Worm (Caenorhabditis elegans) whole organism, young adult: ENCODE measurements around the gene str-233.

ENCODE experiments used
- C17E4.6 ChIP-seq: fragments of 200-800 bp; sonication (Bioruptor generic); IDR thresholded peaks from 2 replicates; pipeline ENCODE4 v1.3.6; 2022; ENCODE audit warnings: missing genetic modification reagents, missing genetic modification characterization, missing compliant biosample characterization
- F10E7.11 ChIP-seq: sonication (generic microtip); optimal IDR thresholded peaks from 2 replicates; lab custom pipeline; 2017; ENCODE audit warnings: mild to moderate bottlenecking, missing genetic modification characterization, moderate library complexity, missing compliant biosample characterization
- F33H1.4 ChIP-seq: fragments of 200-800 bp; sonication (Bioruptor generic); IDR thresholded peaks from 2 replicates; pipeline ENCODE4 v1.3.6; 2022; ENCODE audit warnings: missing genetic modification reagents, missing genetic modification characterization, missing compliant biosample characterization
- F37B4.10 ChIP-seq: fragments of 200-800 bp; sonication (Bioruptor generic); IDR thresholded peaks from 2 replicates; pipeline ENCODE4 v1.3.6; 2022; ENCODE audit warnings: missing genetic modification characterization, missing compliant biosample characterization
- T07F8.4 ChIP-seq: sonication (generic microtip); optimal IDR thresholded peaks from 2 replicates; lab custom pipeline; 2016; ENCODE audit warnings: mild to moderate bottlenecking, missing genetic modification characterization, moderate library complexity, missing compliant biosample characterization
- ZK185.1 ChIP-seq: sonication (generic microtip); optimal IDR thresholded peaks from 2 replicates; lab custom pipeline; 2016; ENCODE audit warnings: mild to moderate bottlenecking, missing genetic modification characterization, missing compliant biosample characterization; ENCODE audit not compliant: poor library complexity, severe bottlenecking
- akir-1 ChIP-seq: fragments of 200-800 bp; sonication (Bioruptor generic); optimal IDR thresholded peaks from 2 replicates; lab custom pipeline; 2018; ENCODE audit warnings: mild to moderate bottlenecking, missing genetic modification characterization, moderate library complexity, missing compliant biosample characterization
- bed-2 ChIP-seq: fragments of 200-800 bp; sonication (Bioruptor generic); IDR thresholded peaks from 2 replicates; pipeline ENCODE4 v1.3.6; 2022; ENCODE audit warnings: missing genetic modification reagents, missing genetic modification characterization, missing compliant biosample characterization
- ceh-27 ChIP-seq: fragments of 200-800 bp; sonication (Bioruptor generic); optimal IDR thresholded peaks from 2 replicates; lab custom pipeline; 2018; ENCODE audit warnings: mild to moderate bottlenecking, missing genetic modification characterization, moderate library complexity, missing compliant biosample characterization
- ceh-58 ChIP-seq: fragments of 200-800 bp; sonication (Bioruptor generic); IDR thresholded peaks from 2 replicates; pipeline ENCODE4 v1.3.6; 2022; ENCODE audit warnings: missing genetic modification characterization, missing compliant biosample characterization
- ceh-79 ChIP-seq: sonication (generic microtip); optimal IDR thresholded peaks from 2 replicates; lab custom pipeline; 2017; ENCODE audit warnings: mild to moderate bottlenecking, missing genetic modification characterization, missing compliant biosample characterization
- ceh-91 ChIP-seq: fragments of 200-800 bp; sonication (Bioruptor generic); IDR thresholded peaks from 2 replicates; pipeline ENCODE4 v1.3.6; 2022; ENCODE audit warnings: missing genetic modification reagents, missing genetic modification characterization, missing compliant biosample characterization
- dox-1 ChIP-seq: fragments of 200-800 bp; sonication (Bioruptor generic); IDR thresholded peaks from 2 replicates; pipeline ENCODE4 v1.3.6; 2022; ENCODE audit warnings: missing genetic modification reagents, missing genetic modification characterization, missing compliant biosample characterization
- dpl-1 ChIP-seq: fragments of 150-350 bp; optimal IDR thresholded peaks from 2 replicates; lab custom pipeline; 2014; ENCODE audit warnings: missing biosample characterization, missing genetic modification reagents, missing genetic modification characterization
- efl-1 ChIP-seq: fragments of 150-350 bp; optimal IDR thresholded peaks from 2 replicates; lab custom pipeline; 2014; ENCODE audit warnings: missing biosample characterization, missing genetic modification reagents, missing genetic modification characterization
- egl-44 ChIP-seq: fragments of 200-800 bp; sonication (Bioruptor generic); IDR thresholded peaks from 2 replicates; pipeline ENCODE4 v1.3.6; 2022; ENCODE audit warnings: missing genetic modification reagents, missing genetic modification characterization, missing compliant biosample characterization
- ekl-4 ChIP-seq: fragments of 200-800 bp; sonication (Bioruptor generic); IDR thresholded peaks from 2 replicates; pipeline ENCODE4 v1.3.6; 2022; ENCODE audit warnings: missing genetic modification reagents, missing genetic modification characterization, missing compliant biosample characterization
- ets-4 ChIP-seq: fragments of 200-800 bp; sonication (Bioruptor generic); optimal IDR thresholded peaks from 2 replicates; lab custom pipeline; 2018; ENCODE audit warnings: mild to moderate bottlenecking, missing genetic modification characterization, missing compliant biosample characterization
- gei-17 ChIP-seq: fragments of 200-800 bp; sonication (Bioruptor generic); optimal IDR thresholded peaks from 2 replicates; lab custom pipeline; 2018; ENCODE audit warnings: mild to moderate bottlenecking, missing genetic modification characterization, missing compliant biosample characterization
- hlh-12 ChIP-seq: sonication (generic microtip); optimal IDR thresholded peaks from 2 replicates; lab custom pipeline; 2016; ENCODE audit warnings: missing genetic modification characterization, missing compliant biosample characterization
- hmg-20 ChIP-seq: fragments of 200-800 bp; sonication (Bioruptor generic); IDR thresholded peaks from 2 replicates; pipeline ENCODE4 v1.3.6; 2022; ENCODE audit warnings: missing genetic modification reagents, missing genetic modification characterization, missing compliant biosample characterization
- hrde-1 ChIP-seq: sonication (generic microtip); optimal IDR thresholded peaks from 2 replicates; lab custom pipeline; 2016; ENCODE audit warnings: missing genetic modification characterization, mild to moderate bottlenecking, missing compliant biosample characterization, moderate library complexity, missing genotype, missing genetic modification reagents, borderline replicate concordance
- hsf-1 ChIP-seq: fragments of 200-800 bp; sonication (Bioruptor generic); IDR thresholded peaks from 2 replicates; pipeline ENCODE4 v1.3.6; 2022; ENCODE audit warnings: missing genetic modification reagents, missing genetic modification characterization, missing compliant biosample characterization
- lin-35 ChIP-seq, 3 experiments: fragments of 150-350 bp in 2 of 3; sonication (generic microtip) in 1 of 3; optimal IDR thresholded peaks; 2 replicates each; lab custom pipeline; 2014 to 2018; ENCODE audit warnings: missing biosample characterization in 3 of 3, missing genetic modification characterization in 3 of 3, missing genetic modification reagents in 3 of 3
- lin-54 ChIP-seq: fragments of 200-800 bp; sonication (Bioruptor generic); optimal IDR thresholded peaks from 2 replicates; lab custom pipeline; 2018; ENCODE audit warnings: mild to moderate bottlenecking, missing genetic modification characterization, missing compliant biosample characterization
- lsl-1 ChIP-seq: fragments of 200-800 bp; sonication (Bioruptor generic); optimal IDR thresholded peaks from 2 replicates; lab custom pipeline; 2018; ENCODE audit warnings: mild to moderate bottlenecking, missing genetic modification characterization, moderate library complexity, missing compliant biosample characterization
- madf-10 ChIP-seq: sonication (generic microtip); optimal IDR thresholded peaks from 2 replicates; lab custom pipeline; 2016; ENCODE audit warnings: mild to moderate bottlenecking, missing genetic modification characterization, missing compliant biosample characterization
- madf-8 ChIP-seq: fragments of 200-800 bp; sonication (Bioruptor generic); conservative IDR thresholded peaks from 2 replicates; pipeline ENCODE4 v1.3.6; 2022; ENCODE audit warnings: missing genetic modification reagents, missing genetic modification characterization, missing compliant biosample characterization
- mcd-1 ChIP-seq: fragments of 200-800 bp; sonication (Bioruptor generic); IDR thresholded peaks from 2 replicates; pipeline ENCODE4 v1.3.6; 2022; ENCODE audit warnings: missing genetic modification reagents, missing genetic modification characterization, missing compliant biosample characterization
- mxl-1 ChIP-seq: sonication (generic microtip); optimal IDR thresholded peaks from 2 replicates; lab custom pipeline; 2016; ENCODE audit warnings: missing genetic modification characterization, missing compliant biosample characterization
- nhr-179 ChIP-seq: sonication (generic microtip); optimal IDR thresholded peaks from 2 replicates; lab custom pipeline; 2016; ENCODE audit warnings: mild to moderate bottlenecking, missing genetic modification characterization, missing compliant biosample characterization
- nhr-27 ChIP-seq: fragments of 200-800 bp; sonication (Bioruptor generic); optimal IDR thresholded peaks from 2 replicates; lab custom pipeline; 2018; ENCODE audit warnings: mild to moderate bottlenecking, missing genetic modification characterization, moderate library complexity, missing compliant biosample characterization
- repo-1 ChIP-seq: sonication (generic microtip); optimal IDR thresholded peaks from 2 replicates; lab custom pipeline; 2017; ENCODE audit warnings: mild to moderate bottlenecking, missing genetic modification characterization, missing compliant biosample characterization
- sea-2 ChIP-seq: fragments of 200-800 bp; sonication (Bioruptor generic); IDR thresholded peaks from 2 replicates; pipeline ENCODE4 v1.3.6; 2022; ENCODE audit warnings: missing genetic modification characterization, missing compliant biosample characterization
- snpc-1.1 ChIP-seq: sonication (generic microtip); optimal IDR thresholded peaks from 2 replicates; lab custom pipeline; 2017; ENCODE audit warnings: missing genetic modification characterization, mild to moderate bottlenecking, missing compliant biosample characterization, antibody characterized with exemption, moderate library complexity, missing genotype, missing genetic modification reagents; ENCODE audit not compliant: insufficient read depth
- somi-1 ChIP-seq: fragments of 200-800 bp; sonication (Bioruptor generic); optimal IDR thresholded peaks from 2 replicates; lab custom pipeline; 2018; ENCODE audit warnings: mild to moderate bottlenecking, missing genetic modification characterization, missing compliant biosample characterization
- tlf-1 ChIP-seq: fragments of 200-800 bp; sonication (Bioruptor generic); optimal IDR thresholded peaks from 2 replicates; lab custom pipeline; 2018; ENCODE audit warnings: mild to moderate bottlenecking, missing genetic modification characterization, missing compliant biosample characterization
- unc-130 ChIP-seq: sonication (generic microtip); optimal IDR thresholded peaks from 2 replicates; lab custom pipeline; 2016; ENCODE audit warnings: missing genetic modification reagents, missing genetic modification characterization, missing compliant biosample characterization
- zfh-2 ChIP-seq: fragments of 200-800 bp; sonication (Bioruptor generic); conservative IDR thresholded peaks from 2 replicates; pipeline ENCODE4 v1.3.6; 2022; ENCODE audit warnings: missing genetic modification reagents, missing genetic modification characterization, missing compliant biosample characterization
- ztf-18 ChIP-seq: sonication (generic microtip); optimal IDR thresholded peaks from 2 replicates; lab custom pipeline; 2016; ENCODE audit warnings: missing genotype, mild to moderate bottlenecking, missing genetic modification characterization, missing compliant biosample characterization
- ztf-6 ChIP-seq: fragments of 200-800 bp; sonication (Bioruptor generic); IDR thresholded peaks from 2 replicates; pipeline ENCODE4 v1.3.6; 2022; ENCODE audit warnings: missing genetic modification reagents, missing genetic modification characterization, missing compliant biosample characterization

str-233 gene

ce11 chrV:16023559-16023958 lies 14.1 kb upstream of the str-233 start:
- TF ChIP-seq madf-8 (GFP tag; lab: Robert Waterston, UW): no peak
- no peak for TF ChIP-seq ceh-91
- TF ChIP-seq ceh-79 (tag; lab: Kevin White, UChicago): no peak
- no peak for TF ChIP-seq hmg-20
- no peak for TF ChIP-seq mxl-1 (tag; lab: Kevin White, UChicago)
- no peak for TF ChIP-seq unc-130 (GFP tag; lab: Kevin White, UChicago)
- TF ChIP-seq zfh-2 (GFP tag; lab: Robert Waterston, UW): peak; percentile 79
- TF ChIP-seq F37B4.10 (GFP tag; lab: Robert Waterston, UW): no peak

- TF ChIP-seq bed-2 (no peak), repo-1 (tag; lab: Kevin White, UChicago) (no peak), C17E4.6 (GFP tag; lab: Robert Waterston, UW) (no peak), snpc-1.1 (tag; lab: Kevin White, UChicago) (no peak), madf-10 (tag; lab: Kevin White, UChicago) (no peak), somi-1 (GFP tag; lab: Kevin White, UChicago) (no peak), sea-2 (no peak), ztf-6 (GFP tag; lab: Robert Waterston, UW) (no peak), hlh-12 (tag; lab: Kevin White, UChicago) (no peak), ets-4 (GFP tag; lab: Kevin White, UChicago) (no peak), lin-54 (GFP tag; lab: Kevin White, UChicago) (no peak), F33H1.4 (GFP tag; lab: Robert Waterston, UW) (no peak), ceh-58 (no peak)
Observed at ce11 chrV:16023051-16023450, 13.6 kb upstream of the str-233 start, which contains the start of gene cwc-15. Gene cwc-15 (plus strand): TSS chrV:16023351.

DNA sequence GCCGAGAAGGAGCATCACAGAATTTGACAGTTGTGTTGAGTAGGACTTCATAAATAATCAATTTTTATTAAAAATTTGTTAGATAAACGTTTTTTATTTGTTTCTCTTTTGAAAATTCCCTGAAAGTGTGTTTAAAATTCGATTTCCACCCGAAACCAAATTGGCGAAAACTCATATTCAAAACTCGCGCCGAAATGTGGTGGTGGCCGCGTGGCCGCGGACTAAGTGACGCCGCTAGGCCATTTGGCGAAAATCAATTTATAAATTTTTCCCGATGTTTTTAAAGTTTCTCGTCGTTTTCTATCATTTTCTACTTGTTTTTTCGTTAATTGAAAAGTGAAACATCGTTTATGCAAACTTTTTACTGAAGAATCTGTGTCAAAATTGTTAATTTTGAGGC lies 13.1 kb upstream of the str-233 start:
- TF ChIP-seq egl-44: 0 out of 2 replicates have a peak, but pooled peaks have one; percentile 25
- TF ChIP-seq lsl-1: peak; percentile 16
- TF ChIP-seq gei-17 (GFP tag; lab: Kevin White, UChicago): no peak
- no peak for TF ChIP-seq tlf-1
- TF ChIP-seq lin-54 (GFP tag; lab: Kevin White, UChicago): peak; percentile 90
- TF ChIP-seq akir-1: no peak
- TF ChIP-seq efl-1: peak; percentile 59
- TF ChIP-seq ZK185.1 (tag; lab: Kevin White, UChicago): peak; percentile 47
- peak; percentile 62 for TF ChIP-seq ceh-27
- no peak for TF ChIP-seq hsf-1
- TF ChIP-seq dpl-1 (GFP tag; lab: Kevin White, UChicago): peak; percentile 59
- 0 out of 2 replicates have a peak, but pooled peaks have one; percentile 26 for TF ChIP-seq dox-1

DNA sequence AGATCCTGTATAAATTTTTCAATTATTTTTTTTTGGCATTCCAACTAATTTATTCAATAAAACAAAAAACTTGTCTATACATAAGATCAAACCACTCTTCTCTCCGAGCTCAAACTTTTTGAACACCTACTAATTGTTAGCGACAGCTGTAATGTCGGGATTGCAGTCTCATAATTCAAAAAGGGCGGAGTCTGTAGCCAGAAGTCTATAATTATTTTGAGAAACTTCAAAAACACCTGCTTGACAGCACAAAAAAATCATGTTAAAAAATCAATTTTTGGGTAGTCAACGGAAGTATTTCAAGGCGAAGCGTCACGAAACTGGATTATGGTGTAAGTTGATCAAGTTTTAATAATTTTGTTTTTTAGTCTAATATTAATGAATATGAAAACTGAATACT lies 10.6 kb upstream of the str-233 start, which contains the start of gene srx-44:
Gene srx-44, plus strand, starts transcription at position 301 of the 400 bp plus-strand sequence.
- TF ChIP-seq ztf-6 (GFP tag; lab: Robert Waterston, UW): no peak
- TF ChIP-seq akir-1: no peak
- no peak for TF ChIP-seq T07F8.4 (tag; lab: Kevin White, UChicago)
- TF ChIP-seq ekl-4 (GFP tag; lab: Robert Waterston, UW): no peak
- no peak for TF ChIP-seq nhr-27 (tag; lab: Kevin White, UChicago)
- TF ChIP-seq nhr-179 (tag; lab: Kevin White, UChicago): no peak
- no peak for TF ChIP-seq lin-35 (GFP tag; optimal IDR thresholded peaks at IDR 0.05; lab: Kevin White, UChicago)
- TF ChIP-seq ztf-18 (tag; lab: Kevin White, UChicago): no peak
- TF ChIP-seq hrde-1 (tag; lab: Kevin White, UChicago): no peak
- TF ChIP-seq mcd-1 (GFP tag; lab: Robert Waterston, UW): no peak
- no peak for TF ChIP-seq F10E7.11 (tag; lab: Kevin White, UChicago)
